Worm (Caenorhabditis elegans): ENCODE measurements around the gene mpst-1.
A peak's percentile ranks its signal among the peaks of the same experiment; 100 is the strongest.

mpst-1 gene

DNA sequence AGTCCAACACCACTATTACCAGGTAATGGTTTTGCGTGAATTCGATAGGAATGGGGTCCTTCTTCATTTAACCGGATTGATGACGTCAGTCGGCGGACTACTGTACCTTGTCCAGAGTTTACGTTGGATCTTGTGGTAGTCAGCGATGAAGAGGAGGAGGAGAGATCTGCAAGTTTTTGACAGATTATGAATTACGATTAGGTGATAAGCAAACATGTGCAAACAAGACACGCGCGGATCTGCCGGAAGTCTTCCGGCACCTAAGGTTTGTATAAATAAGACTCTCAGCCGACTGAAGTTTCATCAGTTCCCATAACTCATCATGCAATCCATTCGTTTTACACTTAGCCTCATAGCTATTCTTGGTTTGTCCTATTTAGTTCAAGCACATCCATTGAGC is 12.4 kb upstream of the mpst-1 start, which contains the start of gene idpb-5:
Gene idpb-5 (plus strand): TSS at position 301 of the 400 bp plus-strand sequence.
- TF ChIP-seq bed-2 (GFP tag; IDR thresholded peaks at IDR 0.05): no peak
- TF ChIP-seq madf-6 (GFP tag; IDR thresholded peaks at IDR 0.05): no peak
- no peak for TF ChIP-seq ama-1 (optimal IDR thresholded peaks at IDR 0.05)
- no peak for TF ChIP-seq ama-1 (GFP tag; optimal IDR thresholded peaks at IDR 0.05)
- no peak for TF ChIP-seq fkh-3 (tag; optimal IDR thresholded peaks at IDR 0.05)
- no peak for TF ChIP-seq unc-62 (GFP tag; optimal IDR thresholded peaks at IDR 0.05)
- TF ChIP-seq him-1 (tag; optimal IDR thresholded peaks at IDR 0.05): no peak
- no peak for TF ChIP-seq ekl-4 (GFP tag; IDR thresholded peaks at IDR 0.05)
- no peak for TF ChIP-seq ceh-40 (GFP tag; IDR thresholded peaks at IDR 0.05)

DNA sequence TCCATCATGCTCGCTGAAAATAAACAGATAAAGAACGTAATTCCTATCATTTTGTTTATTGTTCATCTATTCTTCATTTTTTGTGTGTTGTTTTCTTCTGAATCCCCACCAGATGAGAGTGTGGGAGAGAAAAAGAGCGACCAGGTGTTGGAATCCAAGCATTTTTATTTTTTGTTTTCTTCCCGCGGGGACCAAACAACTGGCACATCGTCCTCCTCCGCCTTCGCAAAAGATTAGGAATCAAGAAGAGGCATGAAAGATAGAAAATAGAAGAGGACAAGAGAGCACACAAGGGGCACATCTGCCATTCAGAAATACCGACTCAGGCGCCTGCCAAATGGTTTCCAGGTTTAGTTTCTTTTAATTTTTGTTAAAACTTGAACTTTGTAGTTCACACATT is 9.2 kb upstream of the mpst-1 start, which contains the start of gene R13H4.2:
Gene R13H4.2 (plus strand): TSS at position 319 of the 400 bp plus-strand sequence.
- no peak for TF ChIP-seq F23B12.7 (tag; optimal IDR thresholded peaks at IDR 0.05; ENCODE audit: insufficient read depth)
- peak; percentile 10 for TF ChIP-seq K12H6.12 (tag; optimal IDR thresholded peaks at IDR 0.05)
- no peak for TF ChIP-seq B0035.1 (tag; optimal IDR thresholded peaks at IDR 0.05)
- TF ChIP-seq B0261.1 (tag; optimal IDR thresholded peaks at IDR 0.05): no peak
- TF ChIP-seq F57A8.1 (GFP tag; optimal IDR thresholded peaks at IDR 0.05): no peak
- no peak for TF ChIP-seq D2030.7 (GFP tag; IDR thresholded peaks at IDR 0.05)
- TF ChIP-seq ztf-22 (GFP tag; optimal IDR thresholded peaks at IDR 0.05): no peak

DNA sequence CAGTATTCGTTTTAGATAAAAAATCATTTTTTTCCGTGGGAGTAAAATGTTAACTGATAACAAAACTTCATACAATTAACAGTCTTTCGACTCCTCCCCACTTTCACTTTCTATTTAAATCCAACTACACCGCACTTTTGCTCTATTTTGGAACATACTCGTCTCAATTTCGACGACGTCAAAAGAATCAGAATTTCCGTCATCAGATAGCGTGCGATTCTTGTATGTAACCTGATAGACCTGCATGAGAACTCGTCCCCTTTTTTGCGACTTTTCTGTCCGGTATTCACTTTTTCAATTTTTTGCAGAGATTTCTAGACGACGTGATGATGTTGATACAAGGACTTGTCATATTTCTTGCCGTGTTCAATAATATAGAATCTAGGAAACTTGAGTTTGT is 6.5 kb upstream of the mpst-1 start, which contains the start of gene pho-8:
Gene pho-8 (plus strand): TSS at position 301 of the 400 bp plus-strand sequence.
- TF ChIP-seq madf-10 (tag; optimal IDR thresholded peaks at IDR 0.05) (no peak), C06A6.2 (GFP tag; conservative IDR thresholded peaks at IDR 0.05) (no peak), ceh-91 (GFP tag; IDR thresholded peaks at IDR 0.05) (no peak), snpc-4 (GFP tag; optimal IDR thresholded peaks at IDR 0.05) (no peak), snpc-4 (tag; optimal IDR thresholded peaks at IDR 0.05) (no peak)

DNA sequence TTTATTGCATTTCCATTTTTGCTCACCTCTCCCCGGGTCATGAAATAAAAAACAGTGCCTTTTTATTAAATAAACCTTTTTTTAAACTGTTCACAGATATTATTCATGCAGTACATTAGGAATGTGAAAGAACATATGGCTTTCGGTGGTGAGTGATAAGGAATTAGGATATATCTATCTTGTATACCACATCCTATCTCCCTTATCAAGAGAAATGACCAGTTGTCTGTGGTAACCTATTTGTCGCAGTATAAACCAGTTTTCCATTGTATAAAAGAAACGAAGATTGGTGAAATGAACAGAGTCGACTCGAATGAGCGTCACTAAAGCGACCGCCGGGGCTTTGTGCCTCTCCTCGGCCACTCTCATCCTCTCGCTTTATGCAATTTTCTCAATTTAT is 2.4 kb upstream of the mpst-1 start, which contains the start of gene col-158:
Gene col-158 (plus strand): TSS at position 301 of the 400 bp plus-strand sequence.
- TF ChIP-seq mcd-1 (GFP tag; IDR thresholded peaks at IDR 0.05) (no peak), nfyb-1 (GFP tag; IDR thresholded peaks at IDR 0.05) (no peak), ztf-28 (GFP tag; IDR thresholded peaks at IDR 0.05) (no peak), hmg-1.2 (GFP tag; IDR thresholded peaks at IDR 0.05) (no peak), T07F8.4 (tag; optimal IDR thresholded peaks at IDR 0.05) (no peak), tbx-9 (tag; optimal IDR thresholded peaks at IDR 0.05; ENCODE audit: borderline replicate concordance) (no peak), rcor-1 (GFP tag; IDR thresholded peaks at IDR 0.05) (no peak), lag-1 (GFP tag; IDR thresholded peaks at IDR 0.05) (no peak)

DNA sequence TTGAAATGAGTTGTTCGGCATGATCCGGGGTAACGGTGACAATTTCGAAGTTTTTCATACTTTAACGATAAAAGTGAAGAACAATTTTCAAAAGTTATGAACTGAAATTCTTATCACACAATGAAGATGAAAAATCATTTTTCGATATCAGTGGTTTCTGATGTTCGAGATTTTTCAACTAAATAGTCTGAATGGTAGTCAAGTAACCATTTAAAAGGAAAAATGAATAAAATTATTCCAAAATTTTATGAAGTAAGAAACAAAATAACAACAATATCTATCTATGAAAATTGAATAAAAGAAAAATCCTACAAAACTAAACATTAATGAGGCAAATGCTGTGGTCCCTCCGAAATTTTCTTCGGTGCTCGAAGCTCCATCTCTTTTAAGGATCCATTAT is 1.2 kb downstream of the mpst-1 start, which contains the start of gene D2023.4:
Gene D2023.4 (minus strand): TSS at position 101 of the 400 bp plus-strand sequence.
- TF ChIP-seq sdz-38 (tag; optimal IDR thresholded peaks at IDR 0.05) (no peak), tbp1 (GFP tag; optimal IDR thresholded peaks at IDR 0.05) (no peak), F10E7.11 (tag; optimal IDR thresholded peaks at IDR 0.05) (no peak), hmg-20 (GFP tag; IDR thresholded peaks at IDR 0.05) (no peak), somi-1 (GFP tag; optimal IDR thresholded peaks at IDR 0.05) (no peak), ztf-26 (tag; optimal IDR thresholded peaks at IDR 0.05) (no peak), ceh-79 (tag; optimal IDR thresholded peaks at IDR 0.05) (no peak), egl-18 (GFP tag; IDR thresholded peaks at IDR 0.05) (no peak), akir-1 (GFP tag; optimal IDR thresholded peaks at IDR 0.05) (no peak), pha-4 (tag; optimal IDR thresholded peaks at IDR 0.05) (no peak)

All from whole organism, young adult.